Worm (Caenorhabditis elegans): ENCODE results near the gene grl-4.

Gene grl-4

ce11 chrIV:7316613-7317153 lies 6.1 kb upstream of the grl-4 start, which contains the start of gene F42C5.9 (continued):
- TF ChIP-seq ceh-58 (GFP tag; IDR thresholded peaks at IDR 0.05), result no peak
- peak; percentile 17 for TF ChIP-seq die-1 (tag; optimal IDR thresholded peaks at IDR 0.05)
- TF ChIP-seq hmg-20 (GFP tag; IDR thresholded peaks at IDR 0.05), result no peak
- TF ChIP-seq Y53F4B.3 (GFP tag; IDR thresholded peaks at IDR 0.05), result peak; percentile 50; the same call in 1 of the 2 replicates
- TF ChIP-seq nfyb-1 (GFP tag; IDR thresholded peaks at IDR 0.05), result peak; percentile 66; the same call in 1 of the 2 replicates
- TF ChIP-seq nfya-1 (tag; optimal IDR thresholded peaks at IDR 0.05; ENCODE audit: borderline replicate concordance, insufficient read depth), result no peak
- TF ChIP-seq D2030.7 (GFP tag; IDR thresholded peaks at IDR 0.05), result peak; percentile 94
- TF ChIP-seq attf-3 (GFP tag; conservative IDR thresholded peaks at IDR 0.05), result 0 out of 2 replicates have a peak, but pooled peaks have one; percentile 15
- no peak for TF ChIP-seq sea-2 (GFP tag; IDR thresholded peaks at IDR 0.05)
- TF ChIP-seq dpl-1 (GFP tag; optimal IDR thresholded peaks at IDR 0.05), result no peak
- peak; percentile 56 for TF ChIP-seq lin-54 (GFP tag; optimal IDR thresholded peaks at IDR 0.05)
- no peak for TF ChIP-seq bed-2 (GFP tag; IDR thresholded peaks at IDR 0.05)
- peak; percentile 93 for TF ChIP-seq xnd-1 (tag; optimal IDR thresholded peaks at IDR 0.05)
- peak; percentile 41; the same call in 1 of the 2 replicates for TF ChIP-seq lin-26 (GFP tag; IDR thresholded peaks at IDR 0.05)
- no peak for TF ChIP-seq akir-1 (GFP tag; optimal IDR thresholded peaks at IDR 0.05)
- no peak for TF ChIP-seq Y67H2A.10 (GFP tag; conservative IDR thresholded peaks at IDR 0.05)
- TF ChIP-seq snpc-1.3 (tag; optimal IDR thresholded peaks at IDR 0.05; ENCODE audit: insufficient read depth), result peak; percentile 88
- no peak for TF ChIP-seq somi-1 (GFP tag; optimal IDR thresholded peaks at IDR 0.05)
- TF ChIP-seq attf-5 (GFP tag; optimal IDR thresholded peaks at IDR 0.05), result no peak
- TF ChIP-seq lir-1 (GFP tag; conservative IDR thresholded peaks at IDR 0.05), result no peak
- no peak for TF ChIP-seq Y53G8AR.9 (GFP tag; conservative IDR thresholded peaks at IDR 0.05)
- TF ChIP-seq ztf-25 (GFP tag; IDR thresholded peaks at IDR 0.05), result no peak
- TF ChIP-seq mcd-1 (GFP tag; IDR thresholded peaks at IDR 0.05), result peak; percentile 48; the same call in 1 of the 2 replicates
- no peak for TF ChIP-seq tbx-9 (tag; optimal IDR thresholded peaks at IDR 0.05; ENCODE audit: borderline replicate concordance)
- TF ChIP-seq rpc-1 (optimal IDR thresholded peaks at IDR 0.05), result no peak
- TF ChIP-seq rpc-1 (tag; optimal IDR thresholded peaks at IDR 0.05), result peak; percentile 9
- TF ChIP-seq nhr-120 (GFP tag; IDR thresholded peaks at IDR 0.05), result no peak
- peak; percentile 77 for TF ChIP-seq ekl-4 (GFP tag; IDR thresholded peaks at IDR 0.05)
- TF ChIP-seq ceh-79 (tag; optimal IDR thresholded peaks at IDR 0.05), result no peak
- TF ChIP-seq C17E4.6 (GFP tag; IDR thresholded peaks at IDR 0.05), result no peak
- peak; percentile 98 for TF ChIP-seq madf-6 (GFP tag; IDR thresholded peaks at IDR 0.05)
- TF ChIP-seq ztf-18 (tag; optimal IDR thresholded peaks at IDR 0.05), result peak; percentile 56
- TF ChIP-seq nhr-27 (tag; optimal IDR thresholded peaks at IDR 0.05), result no peak
- TF ChIP-seq Y56A3A.18 (GFP tag; IDR thresholded peaks at IDR 0.05), result 0 out of 2 replicates have a peak, but pooled peaks have one; percentile 49
- TF ChIP-seq ama-1 (optimal IDR thresholded peaks at IDR 0.05), result no peak
- TF ChIP-seq ama-1 (GFP tag; optimal IDR thresholded peaks at IDR 0.05), result no peak
- no peak for TF ChIP-seq mel-28 (tag; optimal IDR thresholded peaks at IDR 0.05; ENCODE audit: borderline replicate concordance)
- TF ChIP-seq ztf-28 (GFP tag; IDR thresholded peaks at IDR 0.05), result 0 out of 2 replicates have a peak, but pooled peaks have one; percentile 30
- no peak for TF ChIP-seq let-607 (tag; optimal IDR thresholded peaks at IDR 0.05)
- 0 out of 2 replicates have a peak, but pooled peaks have one; percentile 36 for TF ChIP-seq aptf-2 (GFP tag; conservative IDR thresholded peaks at IDR 0.05)
- TF ChIP-seq unc-62 (GFP tag; optimal IDR thresholded peaks at IDR 0.05), result no peak
- no peak for TF ChIP-seq pha-4 (tag; optimal IDR thresholded peaks at IDR 0.05)
- peak; percentile 83 for TF ChIP-seq attf-6 (GFP tag; IDR thresholded peaks at IDR 0.05)
- TF ChIP-seq let-526 (GFP tag; IDR thresholded peaks at IDR 0.05), result no peak
- TF ChIP-seq zim-3 (tag; optimal IDR thresholded peaks at IDR 0.05), result no peak
- TF ChIP-seq ceh-91 (GFP tag; IDR thresholded peaks at IDR 0.05), result peak; percentile 66
- no peak; the same call in 1 of the 2 replicates for TF ChIP-seq ceh-100 (GFP tag; IDR thresholded peaks at IDR 0.05)
- no peak for TF ChIP-seq madf-10 (tag; optimal IDR thresholded peaks at IDR 0.05)
- no peak for TF ChIP-seq dpff-1 (tag; optimal IDR thresholded peaks at IDR 0.05)
